Worm (Caenorhabditis elegans) whole organism, late embryonic: ENCODE measurements around the gene taco-1.

ENCODE experiments used
- T23F11.4 ChIP-seq: fragments of 200-800 bp; sonication (Bioruptor generic); optimal IDR thresholded peaks from 2 replicates; lab custom pipeline; 2018; ENCODE audit warnings: mild to moderate bottlenecking, missing genetic modification characterization, missing compliant biosample characterization
- ama-1 ChIP-seq: fragments of 150-350 bp; optimal IDR thresholded peaks from 2 replicates; lab custom pipeline; 2014
- ceh-14 ChIP-seq: sonication (generic microtip); optimal IDR thresholded peaks from 2 replicates; lab custom pipeline; 2016; ENCODE audit warnings: missing genotype, missing genetic modification characterization, missing compliant biosample characterization
- ceh-18 ChIP-seq: sonication (generic microtip); optimal IDR thresholded peaks from 2 replicates; lab custom pipeline; 2016; ENCODE audit warnings: missing genetic modification characterization, missing compliant biosample characterization
- ceh-2 ChIP-seq: sonication (generic microtip); optimal IDR thresholded peaks from 2 replicates; lab custom pipeline; 2016; ENCODE audit warnings: missing genotype, missing genetic modification characterization, missing compliant biosample characterization
- ceh-30 ChIP-seq: fragments of 150-350 bp; optimal IDR thresholded peaks from 2 replicates; lab custom pipeline; 2014; ENCODE audit warnings: missing biosample characterization, missing genetic modification characterization
- ceh-31 ChIP-seq: sonication (generic microtip); optimal IDR thresholded peaks from 2 replicates; lab custom pipeline; 2016; ENCODE audit warnings: missing genetic modification characterization, missing compliant biosample characterization
- che-1 ChIP-seq: sonication (generic microtip); optimal IDR thresholded peaks from 2 replicates; lab custom pipeline; 2016; ENCODE audit warnings: mild to moderate bottlenecking, missing genetic modification characterization, missing compliant biosample characterization
- eyg-1 ChIP-seq: sonication (generic microtip); optimal IDR thresholded peaks from 2 replicates; lab custom pipeline; 2016; ENCODE audit warnings: missing genotype, missing genetic modification characterization, missing compliant biosample characterization
- hlh-30 ChIP-seq: sonication (generic microtip); optimal IDR thresholded peaks from 2 replicates; lab custom pipeline; 2017; ENCODE audit warnings: antibody characterized with exemption, missing genetic modification characterization, missing compliant biosample characterization; ENCODE audit not compliant: insufficient read depth
- rnt-1 ChIP-seq: sonication (generic microtip); optimal IDR thresholded peaks from 2 replicates; lab custom pipeline; 2016; ENCODE audit warnings: missing genetic modification characterization, missing compliant biosample characterization
- sox-2 ChIP-seq: fragments of 200-800 bp; sonication (Bioruptor generic); IDR thresholded peaks from 2 replicates; pipeline ENCODE4 v1.3.6; 2022; ENCODE audit warnings: missing genetic modification reagents, missing genetic modification characterization, missing compliant biosample characterization
- syd-9 ChIP-seq: sonication (generic microtip); optimal IDR thresholded peaks from 2 replicates; lab custom pipeline; 2016; ENCODE audit warnings: mild to moderate bottlenecking, missing genetic modification characterization, moderate library complexity, missing compliant biosample characterization
- tbx-7 ChIP-seq: sonication (generic microtip); optimal IDR thresholded peaks from 2 replicates; lab custom pipeline; 2016; ENCODE audit warnings: missing genotype, missing genetic modification characterization, missing compliant biosample characterization

The taco-1 gene

ce11 chrIII:315160-315559, 31.2 kb downstream of the taco-1 start, which contains the start of gene Y50D7A.10:
Y50D7A.10 (plus strand) TSS chrIII:315460.
- TF ChIP-seq hlh-30 (tag; lab: Kevin White, UChicago) (no peak), sox-2 (GFP tag; lab: Robert Waterston, UW) (no peak), ceh-18 (no peak), ceh-2 (no peak), che-1 (tag; lab: Kevin White, UChicago) (no peak), tbx-7 (tag; lab: Kevin White, UChicago) (no peak), T23F11.4 (GFP tag; lab: Kevin White, UChicago) (no peak), ama-1 (lab: Kevin White, UChicago) (no peak), ceh-31 (tag; lab: Kevin White, UChicago) (no peak), eyg-1 (tag; lab: Kevin White, UChicago) (no peak), ceh-14 (tag; lab: Kevin White, UChicago) (no peak), ceh-30 (tag; lab: Kevin White, UChicago) (no peak), rnt-1 (tag; lab: Kevin White, UChicago) (no peak), syd-9 (no peak)
- TF ChIP-seq, all 69 proteins: peak for 0
